Fruit fly (Drosophila melanogaster) whole organism, prepupa: Measurements from ENCODE around the gene fru.

Experiments
- Blimp-1 ChIP-seq: fragments of 200-800 bp; sonication (Bioruptor generic); optimal IDR thresholded peaks from 3 replicates; lab custom pipeline; 2017; ENCODE audit warnings: missing biosample characterization, missing genetic modification characterization, mild to moderate bottlenecking, moderate library complexity, missing genetic modification reagents
- CG10669 ChIP-seq: fragments of 200-800 bp; sonication (Bioruptor generic); optimal IDR thresholded peaks from 3 replicates; lab custom pipeline; 2018; ENCODE audit warnings: missing biosample characterization, mild to moderate bottlenecking, missing genetic modification characterization, moderate library complexity
- CG11294 ChIP-seq: fragments of 200-800 bp; sonication (Bioruptor generic); IDR thresholded peaks from 2 replicates; pipeline ENCODE4 v1.3.6; 2022; ENCODE audit warnings: missing biosample characterization, missing genetic modification characterization
- CG11762 ChIP-seq: fragments of 200-800 bp; sonication (Bioruptor generic); optimal IDR thresholded peaks from 3 replicates; lab custom pipeline; 2016; ENCODE audit warnings: missing biosample characterization, missing genetic modification characterization; ENCODE audit not compliant: insufficient read depth
- CG11902 ChIP-seq: fragments of 200-800 bp; sonication (Bioruptor generic); optimal IDR thresholded peaks from 3 replicates; lab custom pipeline; 2016; ENCODE audit warnings: missing biosample characterization, missing genetic modification characterization
- CG15336 ChIP-seq: fragments of 200-800 bp; sonication (Bioruptor generic); IDR thresholded peaks from 2 replicates; pipeline ENCODE4 v1.3.6; 2022; ENCODE audit warnings: missing biosample characterization, missing genetic modification characterization
- CG1621 ChIP-seq: fragments of 200-800 bp; sonication (Bioruptor generic); optimal IDR thresholded peaks from 3 replicates; lab custom pipeline; 2018; ENCODE audit warnings: missing biosample characterization, mild to moderate bottlenecking, missing genetic modification characterization
- CG16779 ChIP-seq: fragments of 200-800 bp; sonication (Bioruptor generic); optimal IDR thresholded peaks from 3 replicates; lab custom pipeline; 2017; ENCODE audit warnings: missing biosample characterization, mild to moderate bottlenecking, missing genetic modification characterization
- CG31627 ChIP-seq: fragments of 200-800 bp; sonication (Bioruptor generic); optimal IDR thresholded peaks from 3 replicates; lab custom pipeline; 2016; ENCODE audit warnings: missing biosample characterization, missing genetic modification characterization
- CG32006 ChIP-seq: fragments of 200-800 bp; sonication (Bioruptor generic); optimal IDR thresholded peaks from 3 replicates; lab custom pipeline; 2017; ENCODE audit warnings: missing biosample characterization, mild to moderate bottlenecking, missing genetic modification characterization
- CG34406 ChIP-seq: fragments of 200-800 bp; sonication (Bioruptor generic); optimal IDR thresholded peaks from 3 replicates; lab custom pipeline; 2016; ENCODE audit warnings: missing biosample characterization, missing genetic modification characterization
- CG3919 ChIP-seq: fragments of 200-800 bp; sonication (Bioruptor generic); optimal IDR thresholded peaks from 3 replicates; lab custom pipeline; 2016; ENCODE audit warnings: missing biosample characterization, missing genetic modification characterization
- CG6163 ChIP-seq: fragments of 200-800 bp; sonication (Bioruptor generic); IDR thresholded peaks from 3 replicates; pipeline ENCODE4 v1.3.6; 2022; ENCODE audit warnings: missing biosample characterization, missing genetic modification characterization
- CG6276 ChIP-seq: fragments of 200-800 bp; sonication (Bioruptor generic); optimal IDR thresholded peaks from 2 replicates; lab custom pipeline; 2017; ENCODE audit warnings: missing biosample characterization, mild to moderate bottlenecking, missing genetic modification characterization
- CG6792 ChIP-seq: fragments of 200-800 bp; sonication (Bioruptor generic); optimal IDR thresholded peaks from 3 replicates; lab custom pipeline; 2016; ENCODE audit warnings: missing biosample characterization, missing genetic modification characterization
- CG6808 ChIP-seq: fragments of 200-800 bp; sonication (Bioruptor generic); optimal IDR thresholded peaks from 3 replicates; lab custom pipeline; 2017; ENCODE audit warnings: missing biosample characterization, missing genetic modification characterization, mild to moderate bottlenecking, moderate library complexity, missing genetic modification reagents
- CG6854 ChIP-seq: fragments of 200-800 bp; sonication (Bioruptor generic); optimal IDR thresholded peaks from 2 replicates; lab custom pipeline; 2017; ENCODE audit warnings: missing biosample characterization, mild to moderate bottlenecking, missing genetic modification characterization
- CG8119 ChIP-seq: fragments of 200-800 bp; sonication (Bioruptor generic); IDR thresholded peaks from 3 replicates; pipeline ENCODE4 v1.3.6; 2022; ENCODE audit warnings: missing biosample characterization, missing genetic modification characterization
- CG8632 ChIP-seq: fragments of 200-800 bp; sonication (Bioruptor generic); optimal IDR thresholded peaks from 3 replicates; lab custom pipeline; 2016; ENCODE audit warnings: missing biosample characterization, missing genetic modification characterization
- CG9139 ChIP-seq: fragments of 200-800 bp; sonication (Bioruptor generic); optimal IDR thresholded peaks from 3 replicates; lab custom pipeline; 2017; ENCODE audit warnings: missing biosample characterization, mild to moderate bottlenecking, missing genetic modification characterization
- Eip75B ChIP-seq: fragments of 200-800 bp; sonication (Bioruptor generic); optimal IDR thresholded peaks from 3 replicates; lab custom pipeline; 2016; ENCODE audit warnings: missing biosample characterization, missing genetic modification characterization
- Eip93F ChIP-seq: fragments of 200-800 bp; sonication (Bioruptor generic); optimal IDR thresholded peaks from 2 replicates; lab custom pipeline; 2016; ENCODE audit warnings: missing biosample characterization, mild to moderate bottlenecking, missing genetic modification characterization
- Ets21C ChIP-seq: fragments of 200-800 bp; sonication (Bioruptor generic); optimal IDR thresholded peaks from 3 replicates; lab custom pipeline; 2016; ENCODE audit warnings: missing biosample characterization, missing genetic modification characterization
- Ets96B ChIP-seq: fragments of 200-800 bp; optimal IDR thresholded peaks from 2 replicates; lab custom pipeline; 2019; ENCODE audit warnings: missing biosample characterization, mild to moderate bottlenecking, missing genetic modification characterization, moderate library complexity
- Gug ChIP-seq: fragments of 200-800 bp; sonication (Bioruptor generic); IDR thresholded peaks from 2 replicates; pipeline ENCODE4 v1.3.6; 2022; ENCODE audit warnings: missing biosample characterization, missing genetic modification characterization
- Hr39 ChIP-seq: fragments of 200-800 bp; sonication (Bioruptor generic); optimal IDR thresholded peaks from 2 replicates; lab custom pipeline; 2016; ENCODE audit warnings: missing biosample characterization, missing genetic modification characterization
- Hr4 ChIP-seq: fragments of 200-800 bp; sonication (Bioruptor generic); optimal IDR thresholded peaks from 3 replicates; lab custom pipeline; 2016; ENCODE audit warnings: missing biosample characterization, missing genetic modification characterization
- Met ChIP-seq: fragments of 200-800 bp; sonication (Bioruptor generic); optimal IDR thresholded peaks from 3 replicates; lab custom pipeline; 2016; ENCODE audit warnings: missing biosample characterization, missing genetic modification characterization
- OdsH ChIP-seq: fragments of 200-800 bp; sonication (Bioruptor generic); optimal IDR thresholded peaks from 3 replicates; lab custom pipeline; 2016; ENCODE audit warnings: missing biosample characterization, missing genetic modification characterization
- Smox ChIP-seq: fragments of 200-800 bp; sonication (Bioruptor generic); optimal IDR thresholded peaks from 3 replicates; lab custom pipeline; 2016; ENCODE audit warnings: missing biosample characterization, missing genetic modification characterization
- Sox102F ChIP-seq: fragments of 200-800 bp; sonication (Bioruptor generic); optimal IDR thresholded peaks from 2 replicates; lab custom pipeline; 2016; ENCODE audit warnings: missing biosample characterization, mild to moderate bottlenecking, missing genetic modification characterization
- Sox14 ChIP-seq: fragments of 200-800 bp; sonication (Bioruptor generic); optimal IDR thresholded peaks from 3 replicates; lab custom pipeline; 2016; ENCODE audit warnings: missing biosample characterization, missing genetic modification characterization
- Sox15 ChIP-seq: fragments of 200-800 bp; sonication (Bioruptor generic); optimal IDR thresholded peaks from 3 replicates; lab custom pipeline; 2016; ENCODE audit warnings: missing biosample characterization, missing genetic modification characterization
- achi ChIP-seq: fragments of 200-800 bp; sonication (Bioruptor generic); optimal IDR thresholded peaks from 3 replicates; lab custom pipeline; 2016; ENCODE audit warnings: missing biosample characterization, missing genetic modification characterization
- acj6 ChIP-seq: fragments of 200-800 bp; sonication (Bioruptor generic); optimal IDR thresholded peaks from 3 replicates; lab custom pipeline; 2016; ENCODE audit warnings: missing biosample characterization, missing genetic modification characterization
- cyc ChIP-seq: fragments of 200-800 bp; sonication (Bioruptor generic); optimal IDR thresholded peaks from 3 replicates; lab custom pipeline; 2016; ENCODE audit warnings: missing biosample characterization, missing genetic modification characterization
- dac ChIP-seq: fragments of 200-800 bp; sonication (Bioruptor generic); optimal IDR thresholded peaks from 2 replicates; lab custom pipeline; 2017; ENCODE audit warnings: missing biosample characterization, mild to moderate bottlenecking, missing genetic modification characterization
- dsx ChIP-seq: fragments of 200-800 bp; optimal IDR thresholded peaks from 3 replicates; lab custom pipeline; 2019; ENCODE audit warnings: missing biosample characterization, mild to moderate bottlenecking, missing genetic modification characterization, moderate library complexity; ENCODE audit not compliant: poor library complexity, severe bottlenecking
- esn ChIP-seq: fragments of 200-800 bp; sonication (Bioruptor generic); optimal IDR thresholded peaks from 2 replicates; lab custom pipeline; 2016; ENCODE audit warnings: missing biosample characterization, mild to moderate bottlenecking, missing genetic modification characterization, moderate library complexity
- fd59A ChIP-seq: fragments of 200-800 bp; sonication (Bioruptor generic); optimal IDR thresholded peaks from 2 replicates; lab custom pipeline; 2017; ENCODE audit warnings: missing biosample characterization, mild to moderate bottlenecking, missing genetic modification characterization, missing genetic modification reagents
- fd85E ChIP-seq: fragments of 200-800 bp; sonication (Bioruptor generic); optimal IDR thresholded peaks from 3 replicates; lab custom pipeline; 2016; ENCODE audit warnings: missing biosample characterization, missing genetic modification characterization
- lz ChIP-seq: fragments of 200-800 bp; sonication (Bioruptor generic); optimal IDR thresholded peaks from 3 replicates; lab custom pipeline; 2016; ENCODE audit warnings: missing biosample characterization, missing genetic modification characterization
- net ChIP-seq: fragments of 200-800 bp; sonication (Bioruptor generic); optimal IDR thresholded peaks from 3 replicates; lab custom pipeline; 2016; ENCODE audit warnings: missing biosample characterization, missing genetic modification characterization
- pdm3 ChIP-seq: fragments of 200-800 bp; sonication (Bioruptor generic); optimal IDR thresholded peaks from 3 replicates; lab custom pipeline; 2016; ENCODE audit warnings: missing biosample characterization, missing genetic modification characterization
- salr ChIP-seq, 2 experiments: fragments of 200-800 bp; sonication (Bioruptor generic); optimal IDR thresholded peaks; 3 replicates each; lab custom pipeline; 2016 to 2018; ENCODE audit warnings: missing biosample characterization in 2 of 2, missing genetic modification characterization in 2 of 2, mild to moderate bottlenecking in 1 of 2
- spab ChIP-seq: fragments of 200-800 bp; sonication (Bioruptor generic); optimal IDR thresholded peaks from 2 replicates; lab custom pipeline; 2017; ENCODE audit warnings: missing biosample characterization, mild to moderate bottlenecking, missing genetic modification characterization, missing genetic modification reagents
- topi ChIP-seq: fragments of 200-800 bp; sonication (Bioruptor generic); optimal IDR thresholded peaks from 3 replicates; lab custom pipeline; 2016; ENCODE audit warnings: missing biosample characterization, missing genetic modification characterization
- vri ChIP-seq: fragments of 200-800 bp; sonication (Bioruptor generic); optimal IDR thresholded peaks from 3 replicates; lab custom pipeline; 2016; ENCODE audit warnings: missing biosample characterization, mild to moderate bottlenecking, missing genetic modification characterization

The fru gene

dm6 chr3R:18411205-18411749 lies 134.1 kb downstream of the fru start, which contains the start of gene CG10864:
CG10864 (minus strand) TSS chr3R:18411631.
- TF ChIP-seq Hr39 (GFP tag; lab: Kevin White, UChicago) (no peak), Eip75B (no peak), Ets21C (GFP tag; lab: Kevin White, UChicago) (no peak), Eip93F (GFP tag; lab: Kevin White, UChicago) (no peak), achi (no peak), dac (GFP tag; lab: Kevin White, UChicago) (no peak), topi (no peak), CG31627 (GFP tag; lab: Kevin White, UChicago) (no peak), Smox (GFP tag; lab: Kevin White, UChicago) (no peak), CG10669 (no peak), dsx (GFP tag; lab: Kevin White, UChicago) (no peak), Gug (no peak), Blimp-1 (GFP tag; lab: Kevin White, UChicago) (no peak), cyc (no peak), vri (GFP tag; lab: Kevin White, UChicago) (no peak)

- TF ChIP-seq CG6854 (GFP tag; lab: Kevin White, UChicago) (peak; percentile 33), CG6808 (no peak), CG11902 (GFP tag; lab: Kevin White, UChicago) (no peak), Hr4 (GFP tag; lab: Kevin White, UChicago) (peak; percentile 66), fd59A (GFP tag; lab: Kevin White, UChicago) (peak; percentile 4), pdm3 (GFP tag; lab: Kevin White, UChicago) (peak; percentile 73), CG8632 (GFP tag; lab: Kevin White, UChicago) (peak; percentile 9), OdsH (GFP tag; lab: Kevin White, UChicago) (peak; percentile 67), Sox15 (GFP tag; lab: Kevin White, UChicago) (peak; percentile 12), Eip93F (GFP tag; lab: Kevin White, UChicago) (no peak), CG8119 (peak; percentile 33; the same call in 1 of the 3 replicates), Met (GFP tag; lab: Kevin White, UChicago) (no peak), Gug (no peak), CG11294 (GFP tag; lab: Robert Waterston, UW) (no peak), CG34406 (GFP tag; lab: Kevin White, UChicago) (peak; percentile 42), fd85E (GFP tag; lab: Kevin White, UChicago) (no peak), CG11762 (no peak), vri (GFP tag; lab: Kevin White, UChicago) (peak; percentile 44), spab (GFP tag; lab: Kevin White, UChicago) (no peak), achi (peak; percentile 62), CG3919 (peak; percentile 76), CG6163 (GFP tag; lab: Robert Waterston, UW) (peak; percentile 54; the same call in 2 of the 3 replicates), acj6 (GFP tag; lab: Kevin White, UChicago) (peak; percentile 63), CG16779 (no peak), dac (GFP tag; lab: Kevin White, UChicago) (no peak), dsx (GFP tag; lab: Kevin White, UChicago) (peak; percentile 28), esn (GFP tag; lab: Kevin White, UChicago) (peak; percentile 79), CG9139 (no peak), Ets96B (tag; lab: Kevin White, UChicago) (peak; percentile 51), Smox (GFP tag; lab: Kevin White, UChicago) (no peak), Hr39 (GFP tag; lab: Kevin White, UChicago) (peak; percentile 73), CG6276 (peak; percentile 16), salr (GFP tag; optimal IDR thresholded peaks at IDR 0.05; lab: Kevin White, UChicago) (no peak), CG10669 (peak; percentile 40), Eip75B (peak; percentile 76), CG15336 (GFP tag; lab: Robert Waterston, UW) (peak; percentile 59), CG1621 (tag; lab: Kevin White, UChicago) (no peak), CG32006 (GFP tag; lab: Kevin White, UChicago) (peak; percentile 43), lz (GFP tag; lab: Kevin White, UChicago) (peak; percentile 80), Sox102F (GFP tag; lab: Kevin White, UChicago) (no peak), CG6792 (GFP tag; lab: Kevin White, UChicago) (peak; percentile 36), Sox14 (peak; percentile 79), net (GFP tag; lab: Kevin White, UChicago) (peak; percentile 23)
These were observed 140.7 kb downstream of the fru start, which contains the start of gene CG7685 for dm6 chr3R:18404713-18405112. CG7685 (plus strand) TSS chr3R:18404940.
